Worm (Caenorhabditis elegans) whole organism, mixed stage, embryonic: ENCODE measurements around the gene F46G10.1.

ENCODE experiments used
- ceh-43 ChIP-seq: fragments of 200-800 bp; sonication (Bioruptor generic); optimal IDR thresholded peaks from 2 replicates; lab custom pipeline; 2018; ENCODE audit warnings: mild to moderate bottlenecking, missing genetic modification characterization, moderate library complexity, missing compliant biosample characterization
- ceh-83 ChIP-seq: fragments of 200-800 bp; sonication (Bioruptor generic); optimal IDR thresholded peaks from 2 replicates; lab custom pipeline; 2018; ENCODE audit warnings: mild to moderate bottlenecking, missing genetic modification characterization, missing compliant biosample characterization
- ces-1 ChIP-seq: fragments of 150-350 bp; optimal IDR thresholded peaks from 2 replicates; lab custom pipeline; 2014; ENCODE audit warnings: missing biosample characterization, missing genetic modification reagents, missing genetic modification characterization
- hlh-1 ChIP-seq: fragments of 150-350 bp; optimal IDR thresholded peaks from 2 replicates; lab custom pipeline; 2014; ENCODE audit warnings: missing biosample characterization, missing genetic modification reagents, missing genetic modification characterization
- lsy-2 ChIP-seq: fragments of 150-350 bp; optimal IDR thresholded peaks from 2 replicates; lab custom pipeline; 2014; ENCODE audit warnings: missing biosample characterization, missing genetic modification characterization
- mep-1 ChIP-seq: fragments of 150-350 bp; optimal IDR thresholded peaks from 2 replicates; lab custom pipeline; 2017; ENCODE audit warnings: missing biosample characterization, missing genetic modification reagents, missing genetic modification characterization, inconsistent platforms
- nhr-28 ChIP-seq: fragments of 150-350 bp; optimal IDR thresholded peaks from 2 replicates; lab custom pipeline; 2014; ENCODE audit warnings: missing biosample characterization, missing genetic modification characterization
- pha-4 ChIP-seq: fragments of 150-350 bp; optimal IDR thresholded peaks from 2 replicates; lab custom pipeline; 2018; ENCODE audit warnings: missing biosample characterization, missing genetic modification reagents, missing genetic modification characterization
- snpc-4 ChIP-seq: fragments of 150-350 bp; optimal IDR thresholded peaks from 2 replicates; lab custom pipeline; 2014; ENCODE audit warnings: missing biosample characterization, missing genetic modification characterization
- unc-62 ChIP-seq: fragments of 150-350 bp; optimal IDR thresholded peaks from 2 replicates; lab custom pipeline; 2014; ENCODE audit warnings: missing biosample characterization, missing genetic modification reagents, missing genetic modification characterization

DNA sequence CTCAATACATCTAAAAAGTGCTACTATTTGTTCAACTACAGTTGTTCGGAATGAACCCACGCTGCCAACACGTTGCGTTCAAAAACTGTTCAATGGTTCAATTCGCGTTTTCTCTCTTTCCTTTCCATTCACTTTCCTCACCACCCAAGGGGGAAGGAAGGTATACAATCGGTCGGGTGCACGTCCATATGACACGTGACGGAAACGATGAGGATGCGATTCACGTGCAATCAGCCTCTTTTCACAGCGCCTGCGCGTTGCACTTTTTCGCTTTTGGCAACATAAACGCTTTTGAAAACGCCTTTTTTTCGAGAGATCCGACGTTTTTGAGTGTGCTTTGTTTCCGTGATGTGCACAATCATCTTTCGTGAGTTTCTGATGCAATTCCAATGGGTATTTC lies 47.0 kb upstream of the F46G10.1 start:
- TF ChIP-seq mep-1 (tag; lab: Kevin White, UChicago), result no peak
- TF ChIP-seq hlh-1 (tag; lab: Kevin White, UChicago), result no peak
- no peak for TF ChIP-seq pha-4 (tag; lab: Kevin White, UChicago)
- no peak for TF ChIP-seq ceh-43 (GFP tag; lab: Kevin White, UChicago)
- TF ChIP-seq snpc-4 (tag; lab: Kevin White, UChicago), result no peak
- no peak for TF ChIP-seq ces-1 (GFP tag; lab: Kevin White, UChicago)
- no peak for TF ChIP-seq nhr-28 (tag; lab: Kevin White, UChicago)
- TF ChIP-seq lsy-2 (tag; lab: Kevin White, UChicago), result no peak
- no peak for TF ChIP-seq unc-62
- no peak for TF ChIP-seq ceh-83 (GFP tag; lab: Kevin White, UChicago)
